Fruit fly (Drosophila melanogaster) whole organism, embryonic: ENCODE measurements around the gene rt.

Experiments
- Atf6 ChIP-seq: fragments of 200-800 bp; sonication (Bioruptor generic); IDR thresholded peaks from 2 replicates; pipeline ENCODE4 v1.3.6; 2022; ENCODE audit warnings: missing biosample characterization, missing genetic modification characterization
- Blimp-1 ChIP-seq: fragments of 200-800 bp; sonication (Bioruptor generic); optimal IDR thresholded peaks from 3 replicates; lab custom pipeline; 2018; ENCODE audit warnings: missing biosample characterization, missing genetic modification characterization, mild to moderate bottlenecking, moderate library complexity, missing genetic modification reagents
- Bteb2 ChIP-seq: fragments of 200-800 bp; sonication (Bioruptor generic); optimal IDR thresholded peaks from 2 replicates; lab custom pipeline; 2016; ENCODE audit warnings: missing biosample characterization, missing genetic modification characterization
- CG1024 ChIP-seq: fragments of 200-800 bp; sonication (Bioruptor generic); IDR thresholded peaks from 2 replicates; pipeline ENCODE4 v1.3.6; 2022; ENCODE audit warnings: missing biosample characterization, missing genetic modification characterization
- CG11093 ChIP-seq: fragments of 200-800 bp; sonication (Bioruptor generic); IDR thresholded peaks from 3 replicates; pipeline ENCODE4 v1.3.6; 2022; ENCODE audit warnings: missing biosample characterization, missing genetic modification characterization
- CG11247 ChIP-seq: fragments of 200-800 bp; sonication (Bioruptor generic); IDR thresholded peaks from 2 replicates; pipeline ENCODE4 v1.3.6; 2022; ENCODE audit warnings: missing biosample characterization, missing genetic modification characterization
- CG12071 ChIP-seq: fragments of 200-800 bp; sonication (Bioruptor generic); optimal IDR thresholded peaks from 3 replicates; lab custom pipeline; 2018; ENCODE audit warnings: missing biosample characterization, mild to moderate bottlenecking, missing genetic modification characterization
- CG13287 ChIP-seq: fragments of 200-800 bp; sonication (Bioruptor generic); IDR thresholded peaks from 2 replicates; pipeline ENCODE4 v1.3.6; 2022; ENCODE audit warnings: missing biosample characterization, missing genetic modification characterization; ENCODE audit not compliant: partially characterized antibody
- CG13894 ChIP-seq: fragments of 200-800 bp; sonication (Bioruptor generic); optimal IDR thresholded peaks from 3 replicates; lab custom pipeline; 2018; ENCODE audit warnings: missing biosample characterization, mild to moderate bottlenecking, missing genetic modification characterization, moderate library complexity
- CG15514 ChIP-seq: fragments of 200-800 bp; sonication (Bioruptor generic); optimal IDR thresholded peaks from 3 replicates; lab custom pipeline; 2017; ENCODE audit warnings: missing biosample characterization, missing genetic modification characterization, mild to moderate bottlenecking, moderate library complexity, missing genetic modification reagents
- CG1647 ChIP-seq: fragments of 200-800 bp; sonication (Bioruptor generic); optimal IDR thresholded peaks from 3 replicates; lab custom pipeline; 2016; ENCODE audit warnings: missing biosample characterization, missing genetic modification characterization
- CG2875 ChIP-seq: fragments of 200-800 bp; sonication (Bioruptor generic); optimal IDR thresholded peaks from 2 replicates; lab custom pipeline; 2017; ENCODE audit warnings: missing biosample characterization, mild to moderate bottlenecking, missing genetic modification characterization, missing genetic modification reagents
- CG3163 ChIP-seq: fragments of 200-800 bp; sonication (Bioruptor generic); optimal IDR thresholded peaks from 3 replicates; lab custom pipeline; 2016; ENCODE audit warnings: missing biosample characterization, missing genetic modification characterization
- CG3726 ChIP-seq: fragments of 200-800 bp; sonication (Bioruptor generic); IDR thresholded peaks from 3 replicates; pipeline ENCODE4, ENCODE4 v1.3.6; 2022; ENCODE audit warnings: missing biosample characterization, missing genetic modification characterization
- CG4282 ChIP-seq: fragments of 200-800 bp; sonication (Bioruptor generic); optimal IDR thresholded peaks from 2 replicates; lab custom pipeline; 2016; ENCODE audit warnings: missing biosample characterization, missing genetic modification characterization
- CG43689 ChIP-seq: fragments of 200-800 bp; sonication (Bioruptor generic); IDR thresholded peaks from 2 replicates; pipeline ENCODE4 v1.3.6; 2022; ENCODE audit warnings: missing biosample characterization, missing genetic modification characterization
- CG6791 ChIP-seq: fragments of 200-800 bp; sonication (Bioruptor generic); IDR thresholded peaks from 3 replicates; pipeline ENCODE4 v1.3.6; 2022; ENCODE audit warnings: missing biosample characterization, missing genetic modification characterization; ENCODE audit not compliant: partially characterized antibody
- CG9797 ChIP-seq: fragments of 200-800 bp; sonication (Bioruptor generic); optimal IDR thresholded peaks from 3 replicates; lab custom pipeline; 2018; ENCODE audit warnings: missing biosample characterization, mild to moderate bottlenecking, missing genetic modification characterization
- Dll ChIP-seq: fragments of 200-800 bp; sonication (Bioruptor generic); IDR thresholded peaks from 4 replicates; pipeline ENCODE4 v1.3.6; 2022; ENCODE audit warnings: missing biosample characterization, missing genetic modification characterization; ENCODE audit not compliant: partially characterized antibody
- Doc2 ChIP-seq: fragments of 200-800 bp; sonication (Bioruptor generic); IDR thresholded peaks from 2 replicates; pipeline ENCODE4 v1.3.6; 2022; ENCODE audit warnings: missing biosample characterization, missing genetic modification characterization
- E2f2 ChIP-seq: fragments of 200-800 bp; sonication (Bioruptor generic); IDR thresholded peaks from 2 replicates; pipeline ENCODE4 v1.3.6; 2022; ENCODE audit warnings: missing biosample characterization, missing genetic modification characterization
- Ets97D ChIP-seq: fragments of 200-800 bp; sonication (Bioruptor generic); optimal IDR thresholded peaks from 3 replicates; lab custom pipeline; 2016; ENCODE audit warnings: missing biosample characterization, missing genetic modification characterization
- HLH3B ChIP-seq: fragments of 200-800 bp; sonication (Bioruptor generic); IDR thresholded peaks from 2 replicates; pipeline ENCODE4 v1.3.6; 2022; ENCODE audit warnings: missing biosample characterization, missing genetic modification characterization
- Hsf ChIP-seq: fragments of 200-800 bp; sonication (Bioruptor generic); optimal IDR thresholded peaks from 3 replicates; lab custom pipeline; 2016; ENCODE audit warnings: missing biosample characterization, missing genetic modification characterization
- Lhr ChIP-seq: fragments of 200-800 bp; sonication (Bioruptor generic); optimal IDR thresholded peaks from 3 replicates; lab custom pipeline; 2017; ENCODE audit warnings: mild to moderate bottlenecking, missing biosample characterization, missing genetic modification reagents, missing genetic modification characterization
- Opbp ChIP-seq: fragments of 200-800 bp; sonication (Bioruptor generic); IDR thresholded peaks from 3 replicates; pipeline ENCODE4 v1.3.6; 2022; ENCODE audit warnings: missing biosample characterization, missing genetic modification characterization; ENCODE audit not compliant: partially characterized antibody
- Six4 ChIP-seq: fragments of 200-800 bp; sonication (Bioruptor generic); optimal IDR thresholded peaks from 2 replicates; lab custom pipeline; 2016; ENCODE audit warnings: missing biosample characterization, missing genetic modification characterization
- Vsx1 ChIP-seq: fragments of 200-800 bp; sonication (Bioruptor generic); optimal IDR thresholded peaks from 2 replicates; lab custom pipeline; 2017; ENCODE audit warnings: missing biosample characterization, mild to moderate bottlenecking, missing genetic modification characterization, missing genetic modification reagents
- al ChIP-seq: fragments of 200-800 bp; sonication (Bioruptor generic); IDR thresholded peaks from 2 replicates; pipeline ENCODE4 v1.3.6; 2022; ENCODE audit warnings: missing biosample characterization, missing genetic modification characterization
- ase ChIP-seq: fragments of 200-800 bp; sonication (Bioruptor generic); IDR thresholded peaks from 3 replicates; pipeline ENCODE4 v1.3.6; 2022; ENCODE audit warnings: missing biosample characterization, missing genetic modification characterization
- bbx ChIP-seq: fragments of 200-800 bp; sonication (Bioruptor generic); IDR thresholded peaks from 2 replicates; pipeline ENCODE4 v1.3.6; 2022; ENCODE audit warnings: missing biosample characterization, missing genetic modification characterization; ENCODE audit not compliant: partially characterized antibody
- bcd ChIP-seq: fragments of 200-800 bp; sonication (Bioruptor generic); optimal IDR thresholded peaks from 2 replicates; lab custom pipeline; 2017; ENCODE audit warnings: missing biosample characterization, mild to moderate bottlenecking, missing genetic modification characterization
- bigmax ChIP-seq: fragments of 200-800 bp; sonication (Bioruptor generic); optimal IDR thresholded peaks from 2 replicates; lab custom pipeline; 2018; ENCODE audit warnings: missing biosample characterization, mild to moderate bottlenecking, missing genetic modification characterization
- disco-r ChIP-seq: fragments of 200-800 bp; sonication (Bioruptor generic); optimal IDR thresholded peaks from 2 replicates; lab custom pipeline; 2016; ENCODE audit warnings: missing biosample characterization, missing genetic modification characterization
- dmrt99B ChIP-seq: fragments of 200-800 bp; sonication (Bioruptor generic); optimal IDR thresholded peaks from 2 replicates; lab custom pipeline; 2018; ENCODE audit warnings: missing biosample characterization, mild to moderate bottlenecking, missing genetic modification characterization, moderate library complexity
- hkb ChIP-seq, 2 experiments: fragments of 200-800 bp in 1 of 2; fragments of >200 bp in 1 of 2; sonication (Bioruptor generic) in 1 of 2; IDR thresholded peaks in 1 of 2; optimal IDR thresholded peaks in 1 of 2; 2 replicates each; pipeline versions ENCODE4 v1.3.6 to Lab custom; 2017 to 2022; ENCODE audit warnings: missing biosample characterization in 1 of 2, missing genetic modification characterization in 1 of 2
- inv ChIP-seq: fragments of 200-800 bp; sonication (Bioruptor generic); IDR thresholded peaks from 2 replicates; pipeline ENCODE4 v1.3.6; 2022; ENCODE audit warnings: missing biosample characterization, missing genetic modification characterization; ENCODE audit not compliant: partially characterized antibody
- lilli ChIP-seq: fragments of 200-800 bp; sonication (Bioruptor generic); optimal IDR thresholded peaks from 3 replicates; lab custom pipeline; 2016; ENCODE audit warnings: missing biosample characterization, missing genetic modification characterization
- nmo ChIP-seq: fragments of 200-800 bp; sonication (Bioruptor generic); optimal IDR thresholded peaks from 2 replicates; lab custom pipeline; 2018; ENCODE audit warnings: missing biosample characterization, mild to moderate bottlenecking, missing genetic modification characterization, moderate library complexity
- onecut ChIP-seq: fragments of 200-800 bp; sonication (Bioruptor generic); IDR thresholded peaks from 2 replicates; pipeline ENCODE4 v1.3.6; 2022; ENCODE audit warnings: missing biosample characterization, missing genetic modification characterization
- pfk ChIP-seq: fragments of 200-800 bp; sonication (Bioruptor generic); optimal IDR thresholded peaks from 2 replicates; lab custom pipeline; 2018; ENCODE audit warnings: missing biosample characterization, mild to moderate bottlenecking, missing genetic modification characterization, moderate library complexity
- scrt ChIP-seq: fragments of 200-800 bp; sonication (Bioruptor generic); optimal IDR thresholded peaks from 2 replicates; lab custom pipeline; 2018; ENCODE audit warnings: missing biosample characterization, mild to moderate bottlenecking, missing genetic modification characterization, moderate library complexity
- sens ChIP-seq: fragments of 200-800 bp; sonication (Bioruptor generic); peaks from one replicate; lab custom pipeline; 2016; ENCODE audit warnings: missing biosample characterization, missing genetic modification characterization
- sna ChIP-seq: fragments of 200-800 bp; sonication (Bioruptor generic); IDR thresholded peaks from 2 replicates; pipeline ENCODE4 v1.3.6; 2022; ENCODE audit warnings: missing biosample characterization, missing genetic modification characterization; ENCODE audit not compliant: partially characterized antibody
- sob ChIP-seq: fragments of 200-800 bp; sonication (Bioruptor generic); IDR thresholded peaks from 2 replicates; pipeline ENCODE4 v1.3.6; 2022; ENCODE audit warnings: missing biosample characterization, missing genetic modification characterization
- tna ChIP-seq: fragments of 200-800 bp; sonication (Bioruptor generic); IDR thresholded peaks from 2 replicates; pipeline ENCODE4 v1.3.6; 2022; ENCODE audit warnings: missing biosample characterization, missing genetic modification characterization; ENCODE audit not compliant: partially characterized antibody
- ttk ChIP-seq: fragments of 200-800 bp; sonication (Bioruptor generic); IDR thresholded peaks from 2 replicates; pipeline ENCODE4 v2.1.2; 2022; ENCODE audit warnings: missing biosample characterization, missing genetic modification characterization
- tx ChIP-seq: fragments of 200-800 bp; sonication (Bioruptor generic); optimal IDR thresholded peaks from 2 replicates; lab custom pipeline; 2016; ENCODE audit warnings: missing biosample characterization, missing genetic modification characterization
- vfl ChIP-seq: fragments of 200-800 bp; sonication (Bioruptor generic); optimal IDR thresholded peaks from 2 replicates; lab custom pipeline; 2016; ENCODE audit warnings: missing biosample characterization, missing genetic modification characterization

rt gene

DNA sequence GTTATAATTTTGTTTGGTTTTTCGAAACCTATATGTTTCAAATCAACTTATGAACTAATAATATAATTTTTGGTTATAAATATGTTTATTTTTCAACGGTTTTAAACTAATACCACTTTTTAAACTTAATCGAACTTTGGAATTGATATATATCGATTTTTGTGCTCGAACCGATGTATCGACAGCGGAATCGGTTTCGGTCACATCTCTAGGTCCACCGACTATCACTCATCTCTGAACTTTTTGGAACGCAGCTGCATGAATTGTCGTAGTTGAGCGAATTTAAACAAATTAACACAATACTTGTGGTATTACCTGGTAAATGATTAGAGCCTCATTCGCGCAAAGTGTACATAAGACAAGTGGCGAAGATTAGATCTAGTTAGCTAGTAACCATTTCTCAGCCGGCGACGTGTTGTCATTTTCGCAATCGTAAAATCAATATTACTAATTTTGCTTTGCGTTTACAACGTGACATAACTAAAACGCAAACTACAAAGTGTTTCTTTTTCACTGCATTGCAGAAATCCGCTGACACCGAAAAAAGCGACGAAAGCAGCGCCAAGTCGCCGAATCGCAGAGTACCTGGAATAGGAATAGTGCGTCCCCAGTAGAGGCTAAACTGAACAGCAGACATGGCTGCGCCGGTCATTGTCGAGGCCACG lies 40.4 kb upstream of the rt start, which contains the start of gene Apt1 (continued):
- TF ChIP-seq disco-r (GFP tag; lab: Kevin White, UChicago) = no peak
- peak; percentile 50 for TF ChIP-seq sens (GFP tag; lab: Kevin White, UChicago)
- no peak for TF ChIP-seq CG2875 (GFP tag; lab: Kevin White, UChicago)
- no peak for TF ChIP-seq Hsf (GFP tag; lab: Kevin White, UChicago)
- TF ChIP-seq Vsx1 (GFP tag; lab: Kevin White, UChicago) = no peak
- peak; percentile 97 for TF ChIP-seq bbx (GFP tag; lab: Robert Waterston, UW)
- TF ChIP-seq CG6791 = peak; percentile 98
- no peak for TF ChIP-seq hkb (optimal IDR thresholded peaks at IDR 0.05; lab: Kevin White, UChicago)
- no peak for TF ChIP-seq hkb (GFP tag; IDR thresholded peaks at IDR 0.05; lab: Robert Waterston, UW)
- no peak for TF ChIP-seq CG3163
- no peak for TF ChIP-seq scrt (GFP tag; lab: Kevin White, UChicago)
- peak; percentile 52 for TF ChIP-seq sob (GFP tag; lab: Robert Waterston, UW)
- TF ChIP-seq dmrt99B (tag; lab: Kevin White, UChicago) = no peak
- TF ChIP-seq E2f2 (GFP tag; lab: Robert Waterston, UW) = peak; percentile 77
- no peak for TF ChIP-seq vfl
- no peak for TF ChIP-seq CG3726
- no peak for TF ChIP-seq Blimp-1 (GFP tag; lab: Kevin White, UChicago)
- TF ChIP-seq bcd (GFP tag; lab: Kevin White, UChicago) = no peak
- no peak for TF ChIP-seq CG13894 (tag; lab: Kevin White, UChicago)
- peak; percentile 97 for TF ChIP-seq CG13287 (GFP tag; lab: Robert Waterston, UW)
- TF ChIP-seq ase (GFP tag; lab: Robert Waterston, UW) = no peak
- no peak for TF ChIP-seq CG1024 (GFP tag; lab: Robert Waterston, UW)
- TF ChIP-seq Atf6 (GFP tag; lab: Robert Waterston, UW) = no peak
- peak; percentile 19 for TF ChIP-seq CG9797
- peak; percentile 94 for TF ChIP-seq sna (GFP tag; lab: Robert Waterston, UW)
- no peak for TF ChIP-seq Doc2 (GFP tag; lab: Robert Waterston, UW)
- peak; percentile 35 for TF ChIP-seq lilli (GFP tag; lab: Kevin White, UChicago)
- TF ChIP-seq CG11247 (GFP tag; lab: Robert Waterston, UW) = no peak
- TF ChIP-seq CG4282 (GFP tag; lab: Kevin White, UChicago) = no peak
- TF ChIP-seq CG1647 (GFP tag; lab: Kevin White, UChicago) = no peak
- TF ChIP-seq nmo = peak; percentile 18
- TF ChIP-seq Opbp (GFP tag; lab: Robert Waterston, UW) = peak; percentile 97
- peak; percentile 94 for TF ChIP-seq Dll (GFP tag; lab: Robert Waterston, UW)
- peak; percentile 95 for TF ChIP-seq tna (GFP tag; lab: Robert Waterston, UW)
- TF ChIP-seq CG11093 = no peak
- no peak for TF ChIP-seq bigmax
- TF ChIP-seq pfk (GFP tag; lab: Kevin White, UChicago) = no peak
- peak; percentile 28 for TF ChIP-seq Ets97D (GFP tag; lab: Kevin White, UChicago)
- TF ChIP-seq inv (GFP tag; lab: Robert Waterston, UW) = peak; percentile 93
- no peak for TF ChIP-seq al (GFP tag; lab: Robert Waterston, UW)
- no peak for TF ChIP-seq tx
- no peak for TF ChIP-seq Six4 (GFP tag; lab: Kevin White, UChicago)
- TF ChIP-seq onecut (GFP tag; lab: Robert Waterston, UW) = peak; percentile 83
- TF ChIP-seq CG15514 (GFP tag; lab: Kevin White, UChicago) = peak; percentile 65
- TF ChIP-seq ttk (GFP tag; lab: Robert Waterston, UW) = no peak
- peak; percentile 14 for TF ChIP-seq Lhr
- TF ChIP-seq CG12071 (GFP tag; lab: Kevin White, UChicago) = no peak
- no peak for TF ChIP-seq HLH3B (GFP tag; lab: Robert Waterston, UW)
- TF ChIP-seq Bteb2 (GFP tag; lab: Kevin White, UChicago) = no peak
- no peak for TF ChIP-seq CG43689 (GFP tag; lab: Robert Waterston, UW)
